Fruit fly (Drosophila melanogaster) whole organism, pupa: Measurements from ENCODE around the gene Kap-alpha3.

Experiments used
- CG10348 ChIP-seq: fragments of 200-800 bp; sonication (Bioruptor generic); IDR thresholded peaks from 2 replicates; pipeline ENCODE4 v1.3.6; 2022; ENCODE audit warnings: missing biosample characterization, missing genetic modification characterization
- CG12605 ChIP-seq: fragments of 200-800 bp; sonication (Bioruptor generic); IDR thresholded peaks from 2 replicates; pipeline ENCODE4 v1.3.6; 2022; ENCODE audit warnings: missing biosample characterization, missing genetic modification characterization
- CG13204 ChIP-seq: fragments of 200-800 bp; sonication (Bioruptor generic); optimal IDR thresholded peaks from 2 replicates; lab custom pipeline; 2018; ENCODE audit warnings: missing biosample characterization, mild to moderate bottlenecking, missing genetic modification characterization, moderate library complexity
- CG14655 ChIP-seq: fragments of 200-800 bp; sonication (Bioruptor generic); optimal IDR thresholded peaks from 3 replicates; lab custom pipeline; 2017; ENCODE audit warnings: mild to moderate bottlenecking, missing biosample characterization, missing genetic modification reagents, missing genetic modification characterization
- CG15710 ChIP-seq: fragments of 200-800 bp; sonication (Bioruptor generic); optimal IDR thresholded peaks from 2 replicates; lab custom pipeline; 2018; ENCODE audit warnings: missing biosample characterization, mild to moderate bottlenecking, missing genetic modification characterization, moderate library complexity
- CG17806 ChIP-seq: fragments of 200-800 bp; sonication (Bioruptor generic); optimal IDR thresholded peaks from 2 replicates; lab custom pipeline; 2018; ENCODE audit warnings: missing biosample characterization, mild to moderate bottlenecking, missing genetic modification characterization, moderate library complexity
- CG32121 ChIP-seq: fragments of 200-800 bp; sonication (Bioruptor generic); IDR thresholded peaks from 2 replicates; pipeline ENCODE4 v1.3.6; 2022; ENCODE audit warnings: missing biosample characterization, missing genetic modification characterization
- CG34367 ChIP-seq: fragments of 200-800 bp; sonication (Bioruptor generic); optimal IDR thresholded peaks from 2 replicates; lab custom pipeline; 2018; ENCODE audit warnings: missing biosample characterization, mild to moderate bottlenecking, missing genetic modification characterization
- CG4496 ChIP-seq: fragments of 200-800 bp; sonication (Bioruptor generic); IDR thresholded peaks from 3 replicates; pipeline ENCODE4 v1.3.6; 2022; ENCODE audit warnings: missing biosample characterization, missing genetic modification characterization
- CG8159 ChIP-seq: fragments of 200-800 bp; sonication (Bioruptor generic); optimal IDR thresholded peaks from 3 replicates; lab custom pipeline; 2018; ENCODE audit warnings: missing biosample characterization, mild to moderate bottlenecking, missing genetic modification characterization, moderate library complexity
- CG8301 ChIP-seq: fragments of 200-800 bp; sonication (Bioruptor generic); optimal IDR thresholded peaks from 2 replicates; lab custom pipeline; 2018; ENCODE audit warnings: missing biosample characterization, mild to moderate bottlenecking, missing genetic modification characterization
- CG9948 ChIP-seq: fragments of 200-800 bp; sonication (Bioruptor generic); optimal IDR thresholded peaks from 2 replicates; lab custom pipeline; 2018; ENCODE audit warnings: missing biosample characterization, mild to moderate bottlenecking, missing genetic modification characterization, moderate library complexity
- D1 ChIP-seq: fragments of 200-800 bp; sonication (Bioruptor generic); optimal IDR thresholded peaks from 2 replicates; lab custom pipeline; 2018; ENCODE audit warnings: missing biosample characterization, mild to moderate bottlenecking, missing genetic modification characterization, moderate library complexity
- EcR ChIP-seq: fragments of 200-800 bp; sonication (Bioruptor generic); optimal IDR thresholded peaks from 3 replicates; lab custom pipeline; 2019; ENCODE audit warnings: missing biosample characterization, missing genetic modification characterization, mild to moderate bottlenecking, moderate library complexity, missing genetic modification reagents
- Ets98B ChIP-seq: fragments of 200-800 bp; sonication (Bioruptor generic); IDR thresholded peaks from 2 replicates; pipeline ENCODE4 v1.3.6; 2022; ENCODE audit warnings: missing biosample characterization, missing genetic modification characterization
- Pif1A ChIP-seq: fragments of 200-800 bp; sonication (Bioruptor generic); optimal IDR thresholded peaks from 3 replicates; lab custom pipeline; 2016; ENCODE audit warnings: missing biosample characterization, missing genetic modification characterization
- Pif1B ChIP-seq: fragments of 200-800 bp; sonication (Bioruptor generic); optimal IDR thresholded peaks from 3 replicates; lab custom pipeline; 2016; ENCODE audit warnings: missing biosample characterization, missing genetic modification characterization
- Snoo ChIP-seq: fragments of 200-800 bp; sonication (Bioruptor generic); optimal IDR thresholded peaks from 3 replicates; lab custom pipeline; 2017; ENCODE audit warnings: missing biosample characterization, mild to moderate bottlenecking, missing genetic modification characterization, inconsistent platforms
- fd96Ca ChIP-seq: fragments of 200-800 bp; sonication (Bioruptor generic); IDR thresholded peaks from 3 replicates; pipeline ENCODE4 v1.3.6; 2022; ENCODE audit warnings: missing biosample characterization, missing genetic modification characterization
- gl ChIP-seq: fragments of 200-800 bp; sonication (Bioruptor generic); optimal IDR thresholded peaks from 2 replicates; lab custom pipeline; 2018; ENCODE audit warnings: missing biosample characterization, mild to moderate bottlenecking, missing genetic modification characterization
- rn ChIP-seq: fragments of 200-800 bp; sonication (Bioruptor generic); IDR thresholded peaks from 2 replicates; pipeline ENCODE4 v1.3.6; 2022; ENCODE audit warnings: missing biosample characterization, missing genetic modification characterization

Kap-alpha3 gene

DNA sequence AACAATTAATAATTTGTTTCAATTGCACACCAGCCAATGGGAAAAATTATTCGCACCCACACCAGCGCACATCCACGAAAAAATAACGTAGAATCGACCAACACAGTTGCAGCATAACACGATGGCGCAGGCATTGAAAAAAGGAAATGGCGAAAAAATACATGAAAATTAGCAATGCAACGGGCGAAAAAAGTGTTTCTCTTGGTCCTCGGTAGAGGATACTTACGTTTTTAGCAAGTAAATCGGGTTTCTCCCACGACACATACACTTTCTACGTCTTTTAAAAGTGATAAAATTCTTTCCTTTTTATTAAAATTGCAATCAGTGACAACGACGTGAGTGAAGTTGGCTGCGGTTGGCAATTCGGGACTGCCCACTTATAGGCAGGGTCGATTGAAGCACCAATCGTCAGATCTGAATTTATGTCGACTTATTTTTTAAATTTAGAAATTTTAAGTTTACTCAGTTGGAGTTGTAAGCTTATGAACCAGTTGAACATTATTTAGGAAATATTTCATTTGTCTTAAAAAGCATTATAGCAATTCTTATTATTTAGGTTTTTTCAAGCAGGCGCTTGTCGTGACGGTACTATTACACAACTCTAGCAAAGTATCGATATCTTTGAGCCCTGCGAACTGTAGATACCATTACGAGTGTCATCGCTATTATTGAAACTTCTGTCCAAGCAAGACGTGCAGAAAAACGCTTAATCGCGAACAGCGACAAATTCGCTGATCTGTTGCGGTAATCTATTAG, at the start of gene Kap-alpha3, which contains the start of gene Son:
Kap-alpha3 (minus strand) TSS at position 352 of the 756 bp plus-strand sequence.
Son (plus strand) TSS at position 661 of the 756 bp plus-strand sequence.
- TF ChIP-seq EcR (GFP tag; lab: Kevin White, UChicago) (no peak), CG10348 (GFP tag; lab: Robert Waterston, UW) (no peak), Snoo (tag; lab: Kevin White, UChicago) (peak; percentile 91), gl (tag; lab: Kevin White, UChicago) (peak; percentile 57), rn (peak; percentile 52), CG9948 (tag; lab: Kevin White, UChicago) (peak; percentile 59), CG32121 (GFP tag; lab: Robert Waterston, UW) (peak; percentile 79), CG17806 (tag; lab: Kevin White, UChicago) (peak; percentile 36), CG4496 (GFP tag; lab: Robert Waterston, UW) (peak; percentile 89), Pif1B (peak; percentile 75), CG12605 (GFP tag; lab: Robert Waterston, UW) (no peak), D1 (tag; lab: Kevin White, UChicago) (no peak), Pif1A (peak; percentile 83), CG8301 (tag; lab: Kevin White, UChicago) (peak; percentile 77), CG8159 (tag; lab: Kevin White, UChicago) (peak; percentile 72), CG34367 (tag; lab: Kevin White, UChicago) (peak; percentile 74), Ets98B (peak; percentile 73), CG13204 (no peak), CG14655 (GFP tag; lab: Kevin White, UChicago) (no peak), fd96Ca (GFP tag; lab: Robert Waterston, UW) (peak; percentile 73; the same call in 2 of the 3 replicates), CG15710 (tag; lab: Kevin White, UChicago) (peak; percentile 79)

DNA sequence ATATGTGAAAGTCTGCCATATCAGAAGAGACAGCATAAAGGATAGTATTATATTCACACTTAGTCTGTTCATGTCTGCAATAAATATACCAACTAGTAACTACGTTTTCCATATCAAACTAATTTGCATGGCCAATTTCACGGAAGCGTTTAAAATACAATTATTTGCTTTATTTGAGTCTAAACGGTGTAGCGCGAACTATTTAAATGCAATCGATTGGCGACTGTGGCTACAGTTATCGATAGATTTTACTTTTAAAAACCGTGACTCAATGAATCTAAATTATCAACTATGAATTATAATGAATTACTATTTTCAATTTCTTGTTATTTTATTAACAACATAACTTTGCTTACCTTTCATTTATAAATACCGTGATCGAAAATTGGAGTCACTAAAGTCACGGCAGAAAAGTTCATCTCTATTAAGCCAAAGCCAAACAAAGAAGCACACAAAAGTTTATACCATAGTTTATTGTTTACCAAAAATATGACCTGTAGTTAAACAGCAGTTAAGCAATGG, 49.4 kb upstream of the Kap-alpha3 start, which contains the start of the genes CG9427 and CG8319:
CG9427 (minus strand) TSS at position 51 of the 522 bp plus-strand sequence.
CG8319 (plus strand) TSS at position 442 of the 522 bp plus-strand sequence.
- TF ChIP-seq Ets98B (no peak), Snoo (tag; lab: Kevin White, UChicago) (peak; percentile 9), Pif1B (peak; percentile 33), CG4496 (GFP tag; lab: Robert Waterston, UW) (no peak), CG17806 (tag; lab: Kevin White, UChicago) (peak; percentile 37), CG8301 (tag; lab: Kevin White, UChicago) (peak; percentile 3), CG32121 (GFP tag; lab: Robert Waterston, UW) (no peak), EcR (GFP tag; lab: Kevin White, UChicago) (no peak), CG9948 (tag; lab: Kevin White, UChicago) (peak; percentile 32), CG8159 (tag; lab: Kevin White, UChicago) (peak; percentile 33), D1 (tag; lab: Kevin White, UChicago) (no peak), CG15710 (tag; lab: Kevin White, UChicago) (peak; percentile 24), fd96Ca (GFP tag; lab: Robert Waterston, UW) (no peak)
- TF ChIP-seq, all 21 proteins: peak for 7

DNA sequence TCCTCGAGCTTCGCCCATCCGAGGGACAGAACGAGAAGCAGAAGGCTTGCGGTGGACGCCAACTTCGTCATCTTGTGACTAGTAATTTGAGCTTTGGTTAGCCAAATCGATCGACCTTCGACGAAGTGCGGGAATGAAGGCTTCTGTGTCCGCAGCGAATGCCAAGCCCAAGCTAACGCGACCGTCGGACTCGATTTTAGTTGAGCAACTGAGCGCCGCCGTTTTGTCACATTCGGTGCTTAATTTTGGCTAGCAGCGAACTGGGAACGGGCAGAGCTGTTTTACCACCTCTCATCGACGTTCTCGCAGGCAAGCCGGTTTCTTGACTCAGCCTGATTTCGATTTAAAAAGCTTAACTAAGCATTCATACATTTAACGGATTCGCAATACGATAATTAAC, 48.7 kb upstream of the Kap-alpha3 start:
- no peak for TF ChIP-seq CG10348 (GFP tag; lab: Robert Waterston, UW)
- TF ChIP-seq EcR (GFP tag; lab: Kevin White, UChicago), result peak; percentile 3

DNA sequence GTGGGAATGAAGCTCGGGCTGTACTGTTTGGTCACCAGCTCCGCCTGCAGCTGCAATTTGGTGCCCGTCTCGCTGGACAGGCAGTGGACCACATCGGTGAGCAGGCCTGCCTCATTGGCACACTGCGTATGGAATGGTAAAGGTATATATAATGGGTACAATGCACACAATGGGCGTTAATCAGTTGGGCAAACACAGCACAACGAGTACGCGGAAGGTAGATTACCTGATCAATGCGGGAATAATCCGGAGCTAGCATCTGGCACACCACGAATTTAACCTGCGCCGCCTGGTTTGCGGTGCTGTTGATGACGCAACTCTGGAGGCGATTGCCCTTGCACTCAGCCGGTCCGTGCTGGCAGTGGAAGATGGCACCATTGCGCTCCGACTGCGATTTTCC, 47.9 kb upstream of the Kap-alpha3 start:
- TF ChIP-seq CG32121 (GFP tag; lab: Robert Waterston, UW), result peak; percentile 24; the same call in 1 of the 2 replicates
- TF ChIP-seq CG13204, result no peak
- TF ChIP-seq CG12605 (GFP tag; lab: Robert Waterston, UW), result 0 out of 2 replicates have a peak, but pooled peaks have one; percentile 8
- peak; percentile 16 for TF ChIP-seq EcR (GFP tag; lab: Kevin White, UChicago)
- no peak for TF ChIP-seq CG9948 (tag; lab: Kevin White, UChicago)

- no peak for TF ChIP-seq CG10348 (GFP tag; lab: Robert Waterston, UW)
- no peak for TF ChIP-seq CG17806 (tag; lab: Kevin White, UChicago)
- no peak for TF ChIP-seq Ets98B
- TF ChIP-seq fd96Ca (GFP tag; lab: Robert Waterston, UW), result no peak
- TF ChIP-seq CG15710 (tag; lab: Kevin White, UChicago), result no peak
- no peak for TF ChIP-seq CG32121 (GFP tag; lab: Robert Waterston, UW)
- no peak for TF ChIP-seq CG12605 (GFP tag; lab: Robert Waterston, UW)
- TF ChIP-seq CG9948 (tag; lab: Kevin White, UChicago), result no peak
- TF ChIP-seq CG4496 (GFP tag; lab: Robert Waterston, UW), result no peak
- no peak for TF ChIP-seq CG8159 (tag; lab: Kevin White, UChicago)
- TF ChIP-seq CG34367 (tag; lab: Kevin White, UChicago), result no peak
- TF ChIP-seq CG13204, result no peak
- TF ChIP-seq Pif1A, result no peak
- no peak for TF ChIP-seq rn
- TF ChIP-seq, all 21 proteins: peak for 0
These were observed 42.7 kb upstream of the Kap-alpha3 start for dm6 chr3R:9620278-9620677.

DNA sequence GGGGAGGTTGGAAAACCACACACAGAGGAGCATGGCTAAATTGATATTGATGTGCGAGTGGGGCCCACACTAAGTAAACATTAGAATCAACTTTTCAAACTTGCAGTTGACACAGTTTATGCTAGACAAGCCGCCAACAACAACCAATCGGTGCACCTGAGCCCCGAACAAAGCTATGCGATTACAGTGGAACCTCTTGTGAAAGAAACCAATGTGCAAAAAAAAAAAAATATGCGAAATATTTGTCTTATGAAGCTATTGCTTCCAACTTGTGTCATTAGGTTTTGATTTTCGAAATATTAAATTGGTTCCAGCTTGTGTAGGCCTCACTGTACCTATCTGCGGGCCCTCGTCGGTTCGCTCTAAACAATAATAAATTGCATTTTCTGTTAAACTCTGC, 40.8 kb upstream of the Kap-alpha3 start:
- TF ChIP-seq CG10348 (GFP tag; lab: Robert Waterston, UW) (peak; percentile 72; the same call in 1 of the 2 replicates), CG8159 (tag; lab: Kevin White, UChicago) (peak; percentile 56), EcR (GFP tag; lab: Kevin White, UChicago) (no peak), Snoo (tag; lab: Kevin White, UChicago) (peak; percentile 13), rn (peak; percentile 81), CG32121 (GFP tag; lab: Robert Waterston, UW) (peak; percentile 93), gl (tag; lab: Kevin White, UChicago) (no peak), CG17806 (tag; lab: Kevin White, UChicago) (peak; percentile 51), Ets98B (peak; percentile 92), CG34367 (tag; lab: Kevin White, UChicago) (no peak), CG15710 (tag; lab: Kevin White, UChicago) (peak; percentile 35), CG4496 (GFP tag; lab: Robert Waterston, UW) (peak; percentile 95), CG9948 (tag; lab: Kevin White, UChicago) (peak; percentile 51), CG12605 (GFP tag; lab: Robert Waterston, UW) (peak; percentile 86), CG8301 (tag; lab: Kevin White, UChicago) (peak; percentile 82), CG14655 (GFP tag; lab: Kevin White, UChicago) (peak; percentile 77), CG13204 (no peak), fd96Ca (GFP tag; lab: Robert Waterston, UW) (peak; percentile 94), Pif1B (peak; percentile 10), D1 (tag; lab: Kevin White, UChicago) (no peak), Pif1A (peak; percentile 54)
